Worm (Caenorhabditis elegans) whole organism, L4 larva: ENCODE measurements around the gene nspc-3.

ENCODE experiments used
- F10B5.3 ChIP-seq: sonication (generic microtip); optimal IDR thresholded peaks from 2 replicates; lab custom pipeline; 2016; ENCODE audit warnings: mild to moderate bottlenecking, missing genetic modification characterization, missing compliant biosample characterization
- F37D6.2 ChIP-seq: sonication (generic microtip); optimal IDR thresholded peaks from 2 replicates; lab custom pipeline; 2016; ENCODE audit warnings: mild to moderate bottlenecking, missing genetic modification characterization, missing compliant biosample characterization
- T20F7.1 ChIP-seq: fragments of 200-800 bp; sonication (Bioruptor generic); optimal IDR thresholded peaks from 2 replicates; lab custom pipeline; 2018; ENCODE audit warnings: mild to moderate bottlenecking, missing genetic modification characterization, missing compliant biosample characterization
- Y5F2A.4 ChIP-seq: fragments of 200-800 bp; sonication (Bioruptor generic); optimal IDR thresholded peaks from 2 replicates; lab custom pipeline; 2018; ENCODE audit warnings: mild to moderate bottlenecking, missing genetic modification characterization, missing compliant biosample characterization
- ZK546.5 ChIP-seq, 2 experiments: sonication (generic microtip); optimal IDR thresholded peaks; 2 replicates each; lab custom pipeline; 2017; ENCODE audit warnings: missing biosample characterization in 2 of 2, missing genetic modification characterization in 2 of 2
- aha-1 ChIP-seq: fragments of 150-350 bp; peaks from one replicate; lab custom pipeline; 2014; ENCODE audit warnings: missing biosample characterization, missing genetic modification characterization
- daf-16 ChIP-seq, 3 experiments: sonication (generic microtip); optimal IDR thresholded peaks; 2 replicates each; lab custom pipeline; 2016 to 2017; ENCODE audit warnings: missing genetic modification characterization in 3 of 3, missing genetic modification reagents in 3 of 3, mild to moderate bottlenecking in 2 of 3, missing compliant biosample characterization in 2 of 3, missing biosample characterization in 1 of 3, moderate library complexity in 1 of 3
- dmd-6 ChIP-seq: fragments of 200-800 bp; sonication (Bioruptor generic); IDR thresholded peaks from 2 replicates; pipeline ENCODE4 v1.3.6; 2022; ENCODE audit warnings: missing genetic modification reagents, missing genetic modification characterization, missing compliant biosample characterization
- duxl-1 ChIP-seq: sonication (generic microtip); optimal IDR thresholded peaks from 2 replicates; lab custom pipeline; 2016; ENCODE audit warnings: mild to moderate bottlenecking, missing genetic modification characterization, moderate library complexity, missing compliant biosample characterization; ENCODE audit not compliant: poor library complexity
- dve-1 ChIP-seq: sonication (generic microtip); optimal IDR thresholded peaks from 2 replicates; lab custom pipeline; 2017; ENCODE audit warnings: antibody characterized with exemption, mild to moderate bottlenecking, missing genetic modification characterization, missing compliant biosample characterization; ENCODE audit not compliant: insufficient read depth
- egl-43 ChIP-seq: fragments of 200-800 bp; sonication (Bioruptor generic); IDR thresholded peaks from 2 replicates; pipeline ENCODE4 v1.3.6; 2022; ENCODE audit warnings: missing genetic modification reagents, missing genetic modification characterization, missing compliant biosample characterization
- fkh-10 ChIP-seq: fragments of 150-350 bp; optimal IDR thresholded peaks from 2 replicates; lab custom pipeline; 2014; ENCODE audit warnings: missing biosample characterization, missing genetic modification reagents, missing genetic modification characterization
- hif-1 ChIP-seq, 2 experiments: sonication (generic microtip); optimal IDR thresholded peaks; 2 replicates each; lab custom pipeline; 2016 to 2017; ENCODE audit warnings: missing compliant biosample characterization in 2 of 2, missing genetic modification characterization in 2 of 2, missing genetic modification reagents in 2 of 2, missing genotype in 2 of 2, mild to moderate bottlenecking in 1 of 2
- hlh-11 ChIP-seq: fragments of 200-800 bp; sonication (Bioruptor generic); optimal IDR thresholded peaks from 2 replicates; lab custom pipeline; 2018; ENCODE audit warnings: mild to moderate bottlenecking, missing genetic modification characterization, missing compliant biosample characterization
- hlh-30 ChIP-seq: sonication (generic microtip); optimal IDR thresholded peaks from 2 replicates; lab custom pipeline; 2017; ENCODE audit warnings: antibody characterized with exemption, mild to moderate bottlenecking, missing genetic modification characterization, missing compliant biosample characterization; ENCODE audit not compliant: insufficient read depth
- hmg-1.1 ChIP-seq: fragments of 200-800 bp; sonication (Bioruptor generic); IDR thresholded peaks from 2 replicates; pipeline ENCODE4 v1.3.6; 2022; ENCODE audit warnings: missing genetic modification reagents, missing genetic modification characterization, missing compliant biosample characterization
- lin-29 ChIP-seq: fragments of 200-800 bp; sonication (Bioruptor generic); IDR thresholded peaks from 2 replicates; pipeline ENCODE4 v1.3.6; 2022; ENCODE audit warnings: missing genetic modification reagents, missing genetic modification characterization, missing compliant biosample characterization
- lir-3 ChIP-seq: sonication (generic microtip); optimal IDR thresholded peaks from 2 replicates; lab custom pipeline; 2016; ENCODE audit warnings: mild to moderate bottlenecking, missing genetic modification characterization, missing compliant biosample characterization
- lsy-2 ChIP-seq, 2 experiments: fragments of 150-350 bp in 1 of 2; sonication (generic microtip) in 1 of 2; optimal IDR thresholded peaks; 2 replicates each; lab custom pipeline; 2014 to 2017; ENCODE audit warnings: missing biosample characterization in 2 of 2, missing genetic modification characterization in 2 of 2
- mdl-1 ChIP-seq, 2 experiments: fragments of 150-350 bp in 1 of 2; sonication (generic microtip) in 1 of 2; optimal IDR thresholded peaks; 2 replicates each; lab custom pipeline; 2014 to 2017; ENCODE audit warnings: missing biosample characterization in 2 of 2, missing genetic modification characterization in 2 of 2
- mep-1 ChIP-seq: fragments of 150-350 bp; sonication (generic microtip); optimal IDR thresholded peaks from 3 replicates; lab custom pipeline; 2014; ENCODE audit warnings: missing biosample characterization, missing genetic modification characterization
- mes-2 ChIP-seq: sonication (generic microtip); optimal IDR thresholded peaks from 2 replicates; lab custom pipeline; 2016; ENCODE audit warnings: missing genotype, mild to moderate bottlenecking, missing genetic modification characterization, missing compliant biosample characterization; ENCODE audit not compliant: poor library complexity, severe bottlenecking
- mxl-3 ChIP-seq: fragments of 200-800 bp; sonication (Bioruptor generic); optimal IDR thresholded peaks from 2 replicates; lab custom pipeline; 2018; ENCODE audit warnings: mild to moderate bottlenecking, missing genetic modification characterization, missing compliant biosample characterization
- nhr-102 ChIP-seq: sonication (generic microtip); optimal IDR thresholded peaks from 2 replicates; lab custom pipeline; 2016; ENCODE audit warnings: mild to moderate bottlenecking, missing genetic modification characterization, moderate library complexity, missing compliant biosample characterization
- nhr-25 ChIP-seq: sonication (generic microtip); optimal IDR thresholded peaks from 2 replicates; lab custom pipeline; 2017; ENCODE audit warnings: missing genetic modification characterization, mild to moderate bottlenecking, missing compliant biosample characterization, antibody characterized with exemption, moderate library complexity, borderline replicate concordance; ENCODE audit not compliant: insufficient read depth
- nhr-28 ChIP-seq: fragments of 150-350 bp; optimal IDR thresholded peaks from 2 replicates; lab custom pipeline; 2014; ENCODE audit warnings: missing biosample characterization, missing genetic modification characterization
- nhr-6 ChIP-seq: fragments of 150-350 bp; optimal IDR thresholded peaks from 2 replicates; lab custom pipeline; 2014; ENCODE audit warnings: missing biosample characterization, missing genetic modification characterization
- rbr-2 ChIP-seq: sonication (generic microtip); optimal IDR thresholded peaks from 2 replicates; lab custom pipeline; 2016; ENCODE audit warnings: missing genotype, missing genetic modification characterization, missing compliant biosample characterization
- unc-130 ChIP-seq: sonication (generic microtip); optimal IDR thresholded peaks from 2 replicates; lab custom pipeline; 2016; ENCODE audit warnings: missing genetic modification reagents, missing genetic modification characterization, missing compliant biosample characterization
- unc-39 ChIP-seq: sonication (generic microtip); optimal IDR thresholded peaks from 2 replicates; lab custom pipeline; 2017; ENCODE audit warnings: missing biosample characterization, missing genetic modification characterization
- unc-62 ChIP-seq, 3 experiments: fragments of 150-350 bp in 1 of 3; sonication (generic microtip); optimal IDR thresholded peaks in 2 of 3; peaks in 1 of 3; 1 replicate in 1 of 3; 2 replicates in 2 of 3; lab custom pipeline; 2014 to 2017; ENCODE audit warnings: missing biosample characterization in 3 of 3, missing genetic modification characterization in 3 of 3, missing genetic modification reagents in 3 of 3, missing genotype in 1 of 3
- zip-11 ChIP-seq: fragments of 200-800 bp; sonication (Bioruptor generic); IDR thresholded peaks from 2 replicates; pipeline ENCODE4 v1.3.6; 2022; ENCODE audit warnings: missing genetic modification characterization, missing compliant biosample characterization

nspc-3 gene

ce11 chrX:8554029-8554428 lies 17.1 kb downstream of the nspc-3 start:
- TF ChIP-seq unc-62 (GFP tag; optimal IDR thresholded peaks at IDR 0.05 in 1 of 2; lab: Kevin White, UChicago) (peak in 1 of 2 experiments; percentile 87), unc-62 (tag; optimal IDR thresholded peaks at IDR 0.05; lab: Kevin White, UChicago) (no peak), dmd-6 (GFP tag; lab: Robert Waterston, UW) (no peak), nhr-28 (tag; lab: Kevin White, UChicago) (no peak), duxl-1 (tag; lab: Kevin White, UChicago) (no peak)
- TF ChIP-seq, all 104 proteins: peak for 1

ce11 chrX:8556614-8557196 lies 19.8 kb downstream of the nspc-3 start, which contains the start of gene utx-1:
Gene utx-1 (plus strand): TSS chrX:8557146.
- TF ChIP-seq nhr-6 (tag; lab: Kevin White, UChicago) (peak; percentile 18), nhr-28 (tag; lab: Kevin White, UChicago) (no peak), hlh-30 (peak; percentile 30), hif-1 (tag; optimal IDR thresholded peaks at IDR 0.05; lab: Kevin White, UChicago) (peak in 1 of 2 experiments; percentile 21), lin-29 (GFP tag; lab: Robert Waterston, UW) (peak; percentile 17; the same call in 1 of the 2 replicates), rbr-2 (tag; lab: Kevin White, UChicago) (peak; percentile 55), dve-1 (peak; percentile 10), unc-130 (GFP tag; lab: Kevin White, UChicago) (no peak), lsy-2 (tag; optimal IDR thresholded peaks at IDR 0.05; lab: Kevin White, UChicago) (peak in 1 of 2 experiments; percentile 10), T20F7.1 (GFP tag; lab: Kevin White, UChicago) (peak; percentile 72), hmg-1.1 (GFP tag; lab: Robert Waterston, UW) (0 out of 2 replicates have a peak, but pooled peaks have one; percentile 42), nhr-102 (peak; percentile 31), mes-2 (peak; percentile 69), nhr-25 (tag; lab: Kevin White, UChicago) (no peak), ZK546.5 (tag; optimal IDR thresholded peaks at IDR 0.05; lab: Kevin White, UChicago) (no peak), Y5F2A.4 (no peak), mxl-3 (GFP tag; lab: Kevin White, UChicago) (peak; percentile 2), daf-16 (GFP tag; optimal IDR thresholded peaks at IDR 0.05; lab: Kevin White, UChicago) (no peak), daf-16 (tag; optimal IDR thresholded peaks at IDR 0.05; lab: Kevin White, UChicago) (peak; percentile 18), aha-1 (peak; percentile 77), unc-39 (tag; lab: Kevin White, UChicago) (no peak), fkh-10 (GFP tag; lab: Kevin White, UChicago) (no peak), egl-43 (GFP tag; lab: Robert Waterston, UW) (0 out of 2 replicates have a peak, but pooled peaks have one; percentile 8), mep-1 (peak; percentile 31), mdl-1 (tag; optimal IDR thresholded peaks at IDR 0.05; lab: Kevin White, UChicago) (peak in 1 of 2 experiments; percentile 31), F37D6.2 (peak; percentile 27), hlh-11 (peak; percentile 7)

ce11 chrX:8562586-8562985 lies 25.7 kb downstream of the nspc-3 start:
- TF ChIP-seq zip-11 (GFP tag; lab: Robert Waterston, UW) (no peak), hlh-30 (no peak), unc-62 (GFP tag; optimal IDR thresholded peaks at IDR 0.05 in 1 of 2; lab: Kevin White, UChicago) (peak in 1 of 2 experiments; percentile 90), unc-62 (tag; optimal IDR thresholded peaks at IDR 0.05; lab: Kevin White, UChicago) (no peak), lir-3 (tag; lab: Kevin White, UChicago) (no peak), F10B5.3 (no peak)
